Fruit fly (Drosophila melanogaster): ENCODE data around the gene CG13847.

The CG13847 gene

DNA sequence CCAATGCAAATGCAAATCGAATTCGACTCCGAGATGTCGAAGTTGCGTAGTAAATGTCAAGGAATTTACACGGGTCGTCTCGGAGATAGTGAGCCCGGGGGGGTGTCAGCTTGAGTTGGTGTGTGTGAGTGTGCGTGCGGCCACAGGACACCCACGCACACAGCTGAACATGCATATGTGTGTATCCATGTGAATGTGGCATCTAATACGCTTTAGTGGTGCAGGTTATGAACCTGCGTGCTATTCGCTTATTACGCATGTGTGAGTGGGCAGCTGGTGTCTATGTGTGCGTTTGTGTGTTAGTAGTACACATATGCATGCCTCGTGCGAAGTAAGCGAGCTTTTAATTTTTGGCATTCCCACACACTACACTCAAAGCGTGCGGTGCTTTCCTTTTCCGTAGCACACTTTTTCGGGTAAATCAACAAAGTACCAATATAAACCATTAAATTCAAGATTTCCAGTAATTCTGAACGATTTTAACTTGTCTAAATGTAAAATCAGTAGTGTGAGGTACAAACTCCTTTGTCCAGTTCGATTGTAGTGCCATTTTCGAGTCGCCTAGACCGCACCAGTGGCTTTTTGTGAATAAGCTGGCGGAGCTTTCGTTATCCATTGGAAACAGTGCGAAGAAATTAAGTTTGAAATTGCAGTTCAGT lies 33.0 kb upstream of the CG13847 start (continued):
- no peak for TF ChIP-seq tll (GFP tag; optimal IDR thresholded peaks at IDR 0.05)
- TF ChIP-seq Sry-β (GFP tag; optimal IDR thresholded peaks at IDR 0.05) = no peak
- peak; percentile 14; the same call in 1 of the 2 replicates for TF ChIP-seq crol (GFP tag; IDR thresholded peaks at IDR 0.05)
- peak; percentile 68 for TF ChIP-seq CG43689 (GFP tag; IDR thresholded peaks at IDR 0.05)
- peak; percentile 80 for TF ChIP-seq CG4730 (GFP tag; IDR thresholded peaks at IDR 0.05)
- peak; percentile 91 for TF ChIP-seq slbo (GFP tag; IDR thresholded peaks at IDR 0.05)
- peak; percentile 31; the same call in 1 of the 2 replicates for TF ChIP-seq CG17612 (GFP tag; IDR thresholded peaks at IDR 0.05)
- peak; percentile 81 for TF ChIP-seq H2.0 (GFP tag; IDR thresholded peaks at IDR 0.05)
- peak; percentile 89 for TF ChIP-seq vvl (GFP tag; IDR thresholded peaks at IDR 0.05)
- TF ChIP-seq crp (GFP tag; optimal IDR thresholded peaks at IDR 0.05) = peak in 1 of 2 experiments; percentile 28
- TF ChIP-seq D19A (tag; optimal IDR thresholded peaks at IDR 0.05) = peak; percentile 79
- TF ChIP-seq CG4282 (GFP tag; optimal IDR thresholded peaks at IDR 0.05) = peak; percentile 62
- TF ChIP-seq CG4617 (GFP tag; optimal IDR thresholded peaks at IDR 0.05; ENCODE audit: borderline replicate concordance) = peak; percentile 43
- peak; percentile 25 for TF ChIP-seq CG14965 (GFP tag; optimal IDR thresholded peaks at IDR 0.05; ENCODE audit: borderline replicate concordance)
- peak; percentile 74 for TF ChIP-seq dimm (GFP tag; IDR thresholded peaks at IDR 0.05)
- peak; percentile 87 for TF ChIP-seq fd3F (GFP tag; optimal IDR thresholded peaks at IDR 0.05)
- no peak; the same call in 1 of the 2 replicates for TF ChIP-seq Dref (GFP tag; IDR thresholded peaks at IDR 0.05)
- TF ChIP-seq pho (GFP tag; optimal IDR thresholded peaks at IDR 0.05) = peak; percentile 85
- TF ChIP-seq tgo (GFP tag; IDR thresholded peaks at IDR 0.05) = peak; percentile 87
- TF ChIP-seq CG13424 (tag; optimal IDR thresholded peaks at IDR 0.05) = peak; percentile 90
- TF ChIP-seq Lim3 (GFP tag; IDR thresholded peaks at IDR 0.05) = peak; percentile 33; the same call in 1 of the 2 replicates
- peak; percentile 89 for TF ChIP-seq so (GFP tag; IDR thresholded peaks at IDR 0.05)
- TF ChIP-seq CG2875 (GFP tag; optimal IDR thresholded peaks at IDR 0.05) = peak; percentile 54
- peak; percentile 39 for TF ChIP-seq CG2116 (GFP tag; optimal IDR thresholded peaks at IDR 0.05)
- TF ChIP-seq fd102C (GFP tag; optimal IDR thresholded peaks at IDR 0.05) = no peak
- no peak for TF ChIP-seq br (optimal IDR thresholded peaks at IDR 0.05)
- TF ChIP-seq Eip74EF (GFP tag; optimal IDR thresholded peaks at IDR 0.05) = no peak
- TF ChIP-seq cas (GFP tag; IDR thresholded peaks at IDR 0.05) = peak; percentile 78
- TF ChIP-seq CG31224 (GFP tag; IDR thresholded peaks at IDR 0.05) = peak; percentile 80
- TF ChIP-seq Blimp-1 (GFP tag; optimal IDR thresholded peaks at IDR 0.05) = peak; percentile 75
- no peak for TF ChIP-seq CG15479 (GFP tag; optimal IDR thresholded peaks at IDR 0.05)
- TF ChIP-seq dan (GFP tag; IDR thresholded peaks at IDR 0.05) = no peak
- TF ChIP-seq CG17359 (tag; optimal IDR thresholded peaks at IDR 0.05) = peak; percentile 87
- peak; percentile 37; the same call in 1 of the 3 replicates for TF ChIP-seq otp (GFP tag; IDR thresholded peaks at IDR 0.05)
- TF ChIP-seq kah (GFP tag; optimal IDR thresholded peaks at IDR 0.05) = peak; percentile 60
- TF ChIP-seq CG9817 (tag; optimal IDR thresholded peaks at IDR 0.05) = peak; percentile 86
- peak; percentile 78 for TF ChIP-seq Atf-2 (GFP tag; optimal IDR thresholded peaks at IDR 0.05)
- peak; percentile 85 for TF ChIP-seq CG9215 (GFP tag; IDR thresholded peaks at IDR 0.05)
- no peak for TF ChIP-seq CG1832 (GFP tag; optimal IDR thresholded peaks at IDR 0.05)
- peak; percentile 89 for TF ChIP-seq Oli (tag; optimal IDR thresholded peaks at IDR 0.05)
- TF ChIP-seq CG4820 (GFP tag; optimal IDR thresholded peaks at IDR 0.05) = peak; percentile 78
- no peak for TF ChIP-seq Elba2 (GFP tag; optimal IDR thresholded peaks at IDR 0.05)
- no peak for TF ChIP-seq gro (GFP tag; optimal IDR thresholded peaks at IDR 0.05)
- peak; percentile 79 for TF ChIP-seq kay (GFP tag; optimal IDR thresholded peaks at IDR 0.05)
- peak; percentile 65 for TF ChIP-seq Jarid2 (GFP tag; optimal IDR thresholded peaks at IDR 0.05)
- TF ChIP-seq CG8478 (optimal IDR thresholded peaks at IDR 0.05) = peak; percentile 67
- TF ChIP-seq CG2129 (GFP tag; IDR thresholded peaks at IDR 0.05; ENCODE audit: partially characterized antibody) = no peak
- no peak for TF ChIP-seq amos (GFP tag; IDR thresholded peaks at IDR 0.05; ENCODE audit: partially characterized antibody)
- TF ChIP-seq CG17328 (GFP tag; IDR thresholded peaks at IDR 0.05) = peak; percentile 81
- TF ChIP-seq CG11247 (GFP tag; IDR thresholded peaks at IDR 0.05) = peak; percentile 81

Measured in whole organism, embryonic.